Fruit fly (Drosophila melanogaster): ENCODE results near the gene CG43074.

Gene CG43074

dm6 chr3L:3496593-3496992 lies 12.1 kb upstream of the CG43074 start (continued):
- TF ChIP-seq emc (GFP tag; optimal IDR thresholded peaks at IDR 0.05) (no peak), Ptx1 (GFP tag; IDR thresholded peaks at IDR 0.05) (0 out of 2 replicates have a peak, but pooled peaks have one; percentile 24), Sox100B (GFP tag; optimal IDR thresholded peaks at IDR 0.05) (no peak), ssp (GFP tag; IDR thresholded peaks at IDR 0.05) (no peak), CG2678 (tag; optimal IDR thresholded peaks at IDR 0.05) (peak; percentile 49), CG10543 (GFP tag; optimal IDR thresholded peaks at IDR 0.05) (no peak), Drgx (GFP tag; IDR thresholded peaks at IDR 0.05) (0 out of 2 replicates have a peak, but pooled peaks have one; percentile 22), Awh (GFP tag; IDR thresholded peaks at IDR 0.05) (no peak), CG11695 (GFP tag; IDR thresholded peaks at IDR 0.05) (0 out of 3 replicates have a peak, but pooled peaks have one; percentile 19), tgo (GFP tag; IDR thresholded peaks at IDR 0.05) (0 out of 3 replicates have a peak, but pooled peaks have one; percentile 17), Vsx1 (GFP tag; optimal IDR thresholded peaks at IDR 0.05) (no peak), CG7556 (GFP tag; optimal IDR thresholded peaks at IDR 0.05) (peak; percentile 28), Ada2b (GFP tag; IDR thresholded peaks at IDR 0.05) (peak; percentile 43; the same call in 1 of the 2 replicates), CG4707 (GFP tag; optimal IDR thresholded peaks at IDR 0.05) (no peak), Bdp1 (GFP tag; optimal IDR thresholded peaks at IDR 0.05) (no peak), chinmo (GFP tag; IDR thresholded peaks at IDR 0.05; ENCODE audit: partially characterized antibody) (no peak), CG17802 (tag; optimal IDR thresholded peaks at IDR 0.05) (no peak), ranshi (GFP tag; IDR thresholded peaks at IDR 0.05) (0 out of 2 replicates have a peak, but pooled peaks have one; percentile 26), CG13624 (GFP tag; optimal IDR thresholded peaks at IDR 0.05) (no peak)

dm6 chr3L:3492116-3492747 lies 7.8 kb upstream of the CG43074 start:
- TF ChIP-seq CG2120 (GFP tag; optimal IDR thresholded peaks at IDR 0.05) (peak; percentile 72), Xbp1 (GFP tag; optimal IDR thresholded peaks at IDR 0.05) (peak; percentile 2), lmd (GFP tag; IDR thresholded peaks at IDR 0.05) (peak; percentile 18; the same call in 1 of the 2 replicates), grau (tag; optimal IDR thresholded peaks at IDR 0.05) (peak; percentile 52), CG3281 (GFP tag; optimal IDR thresholded peaks at IDR 0.05) (peak; percentile 14), onecut (GFP tag; IDR thresholded peaks at IDR 0.05) (peak; percentile 80), abd-A (tag; optimal IDR thresholded peaks at IDR 0.05) (peak; percentile 11), Hand (GFP tag; optimal IDR thresholded peaks at IDR 0.05) (peak; percentile 53), CG1024 (GFP tag; IDR thresholded peaks at IDR 0.05) (no peak), Dbx (GFP tag; IDR thresholded peaks at IDR 0.05) (0 out of 3 replicates have a peak, but pooled peaks have one; percentile 5), CG10366 (GFP tag; IDR thresholded peaks at IDR 0.05) (peak; percentile 42), Bteb2 (GFP tag; optimal IDR thresholded peaks at IDR 0.05) (peak; percentile 5), pb (GFP tag; optimal IDR thresholded peaks at IDR 0.05) (no peak), CG10209 (GFP tag; optimal IDR thresholded peaks at IDR 0.05) (peak; percentile 25), slbo (GFP tag; IDR thresholded peaks at IDR 0.05) (peak; percentile 54), bcd (GFP tag; optimal IDR thresholded peaks at IDR 0.05) (peak; percentile 21), ci (GFP tag; IDR thresholded peaks at IDR 0.05) (no peak), CG12391 (tag; optimal IDR thresholded peaks at IDR 0.05) (peak; percentile 43), lab (GFP tag; optimal IDR thresholded peaks at IDR 0.05) (peak; percentile 58), NfI (GFP tag; optimal IDR thresholded peaks at IDR 0.05) (peak; percentile 15), Ptx1 (GFP tag; IDR thresholded peaks at IDR 0.05) (peak; percentile 43), Hsf (GFP tag; optimal IDR thresholded peaks at IDR 0.05) (no peak), salm (tag; optimal IDR thresholded peaks at IDR 0.05) (no peak), Meics (GFP tag; optimal IDR thresholded peaks at IDR 0.05) (peak; percentile 8), Xrp1 (GFP tag; IDR thresholded peaks at IDR 0.05) (peak; percentile 6; the same call in 1 of the 2 replicates), nmo (GFP tag; optimal IDR thresholded peaks at IDR 0.05) (peak; percentile 1), Sox102F (GFP tag; optimal IDR thresholded peaks at IDR 0.05) (peak; percentile 33), CG12769 (tag; optimal IDR thresholded peaks at IDR 0.05) (peak; percentile 44), sob (GFP tag; IDR thresholded peaks at IDR 0.05) (no peak), CG14441 (GFP tag; IDR thresholded peaks at IDR 0.05) (0 out of 2 replicates have a peak, but pooled peaks have one; percentile 26), dmrt99B (tag; optimal IDR thresholded peaks at IDR 0.05) (peak; percentile 45)
